Worm (Caenorhabditis elegans) whole organism, L3 larva: Measurements from ENCODE around the gene gly-11.

ENCODE experiments used
- daf-12 ChIP-seq: fragments of 150-350 bp; optimal IDR thresholded peaks from 2 replicates; lab custom pipeline; 2014; ENCODE audit warnings: missing biosample characterization, missing genetic modification reagents, missing genetic modification characterization
- nhr-23 ChIP-seq: fragments of 150-350 bp; optimal IDR thresholded peaks from 2 replicates; lab custom pipeline; 2014; ENCODE audit warnings: missing biosample characterization, missing genetic modification reagents, missing genetic modification characterization
- pha-4 ChIP-seq: fragments of 150-350 bp; optimal IDR thresholded peaks from 2 replicates; lab custom pipeline; 2014; ENCODE audit warnings: missing biosample characterization, missing genetic modification reagents, missing genetic modification characterization
- unc-39 ChIP-seq: sonication (generic microtip); optimal IDR thresholded peaks from 4 replicates; lab custom pipeline; 2017; ENCODE audit warnings: missing biosample characterization, missing genetic modification characterization

DNA sequence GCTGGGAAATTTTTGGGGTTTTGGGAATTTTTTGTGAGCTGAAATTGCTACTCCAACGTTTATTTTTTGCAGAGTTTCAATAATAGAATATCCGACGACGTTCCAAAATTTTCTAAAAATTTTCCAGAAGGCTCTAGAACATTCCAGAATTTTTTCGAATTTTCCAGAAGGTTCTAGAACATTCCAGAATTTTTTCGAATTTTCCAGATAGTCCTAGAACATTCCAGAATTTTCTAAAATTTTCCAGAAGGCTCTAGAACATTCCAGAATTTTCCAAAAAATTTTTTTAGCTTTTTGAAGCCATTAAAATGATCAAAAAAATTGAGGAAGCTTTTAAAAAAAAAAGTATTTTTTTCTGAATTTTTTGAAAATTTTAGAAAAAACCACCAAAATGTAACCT lies 53.6 kb downstream of the gly-11 start:
- TF ChIP-seq unc-39 (no peak), daf-12 (no peak), pha-4 (tag; lab: Kevin White, UChicago) (no peak), nhr-23 (tag; lab: Kevin White, UChicago) (no peak)
